Worm (Caenorhabditis elegans) whole organism, L1 larva: ENCODE results near the gene T21E8.4.

Source experiments
- ceh-8 ChIP-seq: fragments of 200-800 bp; sonication (Bioruptor generic); optimal IDR thresholded peaks from 2 replicates; lab custom pipeline; 2018; ENCODE audit warnings: mild to moderate bottlenecking, missing genetic modification characterization, moderate library complexity, missing compliant biosample characterization
- fkh-10 ChIP-seq: sonication (generic microtip); optimal IDR thresholded peaks from 2 replicates; lab custom pipeline; 2017; ENCODE audit warnings: missing biosample characterization, missing genetic modification reagents, missing genetic modification characterization
- fkh-8 ChIP-seq: sonication (generic microtip); optimal IDR thresholded peaks from 2 replicates; lab custom pipeline; 2016; ENCODE audit warnings: mild to moderate bottlenecking, missing genetic modification characterization, missing compliant biosample characterization
- lsy-2 ChIP-seq, 2 experiments: fragments of 150-350 bp; optimal IDR thresholded peaks; 2 replicates each; lab custom pipeline; 2014; ENCODE audit warnings: missing biosample characterization in 2 of 2, missing genetic modification characterization in 2 of 2
- mep-1 ChIP-seq: fragments of 150-350 bp; optimal IDR thresholded peaks from 2 replicates; lab custom pipeline; 2014; ENCODE audit warnings: missing biosample characterization, missing genetic modification characterization
- nhr-77 ChIP-seq: fragments of 150-350 bp; optimal IDR thresholded peaks from 2 replicates; lab custom pipeline; 2014; ENCODE audit warnings: missing biosample characterization, missing genetic modification characterization
- pqm-1 ChIP-seq: sonication (generic microtip); optimal IDR thresholded peaks from 3 replicates; lab custom pipeline; 2017; ENCODE audit warnings: missing biosample characterization, missing genetic modification characterization
- skn-1 ChIP-seq: fragments of 150-350 bp; optimal IDR thresholded peaks from 2 replicates; lab custom pipeline; 2014; ENCODE audit warnings: missing biosample characterization, missing genetic modification characterization
- tbx-2 ChIP-seq: sonication (generic microtip); optimal IDR thresholded peaks from 2 replicates; lab custom pipeline; 2016; ENCODE audit warnings: missing genetic modification characterization, missing compliant biosample characterization

DNA sequence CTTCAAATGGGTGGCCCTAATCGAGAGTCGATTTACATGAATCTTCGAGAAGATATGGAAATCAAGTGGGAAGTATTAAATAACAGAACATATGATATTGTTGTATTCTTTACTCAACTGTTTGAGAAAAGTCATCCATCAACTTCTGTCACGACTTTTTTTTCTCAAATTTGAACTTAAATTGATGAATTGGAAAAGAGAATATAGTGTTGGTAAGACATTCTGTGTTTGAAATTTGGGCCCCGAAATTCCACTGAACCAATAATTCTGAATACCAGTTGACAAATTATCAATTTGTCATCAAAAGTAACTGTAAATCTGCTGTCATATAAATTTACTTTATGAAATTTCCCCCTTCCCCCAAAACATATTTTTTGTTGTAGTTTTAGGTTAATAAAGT is 33.7 kb upstream of the T21E8.4 start:
- TF ChIP-seq ceh-8 (GFP tag; lab: Kevin White, UChicago) (no peak), mep-1 (tag; lab: Kevin White, UChicago) (no peak), pqm-1 (tag; lab: Kevin White, UChicago) (no peak), nhr-77 (tag; lab: Kevin White, UChicago) (no peak), skn-1 (tag; lab: Kevin White, UChicago) (no peak), lsy-2 (tag; optimal IDR thresholded peaks at IDR 0.05; lab: Kevin White, UChicago) (no peak), fkh-10 (no peak), tbx-2 (tag; lab: Kevin White, UChicago) (no peak), fkh-8 (tag; lab: Kevin White, UChicago) (no peak)
